Worm (Caenorhabditis elegans): Measurements from ENCODE around the gene sri-54.
"Not testable (repeated sequence)": the region's sequence is repeated elsewhere in the genome, so short reads cannot be mapped to it uniquely, and the experiment has no call there.

ce11 chrII:3144552-3144951, 6.8 kb upstream of the sri-54 start, which contains the start of gene sri-43:
- not testable (repeated sequence) for TF ChIP-seq egl-27 (tag; optimal IDR thresholded peaks at IDR 0.05); lin-39 (tag; optimal IDR thresholded peaks at IDR 0.05); zag-1 (tag; optimal IDR thresholded peaks at IDR 0.05); nhr-237 (tag; optimal IDR thresholded peaks at IDR 0.05); skn-1 (tag; optimal IDR thresholded peaks at IDR 0.05); grh-1 (GFP tag; IDR thresholded peaks at IDR 0.05); lin-13 (GFP tag; optimal IDR thresholded peaks at IDR 0.05); ztf-11 (tag; optimal IDR thresholded peaks at IDR 0.05); snpc-4 (tag; optimal IDR thresholded peaks at IDR 0.05)

All from whole organism, L1 larva.